Worm (Caenorhabditis elegans) whole organism, L4 larva: ENCODE data around the gene obr-3.

Source experiments
- F37D6.2 ChIP-seq: sonication (generic microtip); optimal IDR thresholded peaks from 2 replicates; lab custom pipeline; 2016; ENCODE audit warnings: mild to moderate bottlenecking, missing genetic modification characterization, missing compliant biosample characterization
- F44E2.7 ChIP-seq: fragments of 200-800 bp; sonication (Bioruptor generic); IDR thresholded peaks from 2 replicates; pipeline ENCODE4 v2.1.2; 2022; ENCODE audit warnings: missing genetic modification characterization, missing compliant biosample characterization
- F49E8.2 ChIP-seq: sonication (generic microtip); optimal IDR thresholded peaks from 2 replicates; lab custom pipeline; 2016; ENCODE audit warnings: missing compliant biosample characterization, mild to moderate bottlenecking, missing genetic modification characterization, borderline replicate concordance
- R02D3.7 ChIP-seq: fragments of 150-350 bp; sonication (generic microtip); optimal IDR thresholded peaks from 3 replicates; lab custom pipeline; 2014; ENCODE audit warnings: missing biosample characterization, missing genetic modification characterization
- T20F7.1 ChIP-seq: fragments of 200-800 bp; sonication (Bioruptor generic); optimal IDR thresholded peaks from 2 replicates; lab custom pipeline; 2018; ENCODE audit warnings: mild to moderate bottlenecking, missing genetic modification characterization, missing compliant biosample characterization
- T26A8.4 ChIP-seq: fragments of 200-800 bp; sonication (Bioruptor generic); IDR thresholded peaks from 2 replicates; pipeline ENCODE4 v1.3.6; 2022; ENCODE audit warnings: missing genetic modification characterization, missing compliant biosample characterization
- Y105C5A.15 ChIP-seq: fragments of 200-800 bp; sonication (Bioruptor generic); IDR thresholded peaks from 2 replicates; pipeline ENCODE4 v1.3.6; 2022; ENCODE audit warnings: missing genetic modification characterization, missing compliant biosample characterization
- Y48G9A.11 ChIP-seq: fragments of 200-800 bp; sonication (Bioruptor generic); IDR thresholded peaks from 2 replicates; pipeline ENCODE4 v1.3.6; 2022; ENCODE audit warnings: missing genetic modification reagents, missing genetic modification characterization, missing compliant biosample characterization
- Y5F2A.4 ChIP-seq: fragments of 200-800 bp; sonication (Bioruptor generic); optimal IDR thresholded peaks from 2 replicates; lab custom pipeline; 2018; ENCODE audit warnings: mild to moderate bottlenecking, missing genetic modification characterization, missing compliant biosample characterization
- ZK546.5 ChIP-seq, 2 experiments: sonication (generic microtip); optimal IDR thresholded peaks; 2 replicates each; lab custom pipeline; 2017; ENCODE audit warnings: missing biosample characterization in 2 of 2, missing genetic modification characterization in 2 of 2
- aly-2 ChIP-seq: sonication (generic microtip); optimal IDR thresholded peaks from 2 replicates; lab custom pipeline; 2018; ENCODE audit warnings: missing biosample characterization, missing genetic modification characterization
- ama-1 ChIP-seq: fragments of 150-350 bp; optimal IDR thresholded peaks from 2 replicates; lab custom pipeline; 2014; ENCODE audit warnings: inconsistent platforms, mixed read lengths
- ceh-20 ChIP-seq: fragments of 200-800 bp; sonication (Bioruptor generic); IDR thresholded peaks from 2 replicates; pipeline ENCODE4 v1.3.6; 2022; ENCODE audit warnings: missing genetic modification reagents, missing genetic modification characterization, missing compliant biosample characterization
- ceh-28 ChIP-seq: fragments of 150-350 bp; optimal IDR thresholded peaks from 2 replicates; lab custom pipeline; 2014; ENCODE audit warnings: missing biosample characterization, missing genetic modification reagents, missing genetic modification characterization
- ceh-82 ChIP-seq: sonication (generic microtip); optimal IDR thresholded peaks from 2 replicates; lab custom pipeline; 2017; ENCODE audit warnings: missing biosample characterization, missing genetic modification characterization
- ces-1 ChIP-seq: fragments of 150-350 bp; sonication (generic microtip); optimal IDR thresholded peaks from 4 replicates; lab custom pipeline; 2014; ENCODE audit warnings: missing biosample characterization, missing genetic modification reagents, missing genetic modification characterization
- ctbp-1 ChIP-seq: fragments of 200-800 bp; sonication (Bioruptor generic); IDR thresholded peaks from 2 replicates; pipeline ENCODE4 v1.3.6; 2022; ENCODE audit warnings: missing genetic modification reagents, missing genetic modification characterization, missing compliant biosample characterization
- daf-16 ChIP-seq, 3 experiments: sonication (generic microtip); optimal IDR thresholded peaks; 2 replicates each; lab custom pipeline; 2016 to 2017; ENCODE audit warnings: missing genetic modification characterization in 3 of 3, missing genetic modification reagents in 3 of 3, mild to moderate bottlenecking in 2 of 3, missing compliant biosample characterization in 2 of 3, missing biosample characterization in 1 of 3, moderate library complexity in 1 of 3
- daf-19 ChIP-seq: fragments of 200-800 bp; sonication (Bioruptor generic); conservative IDR thresholded peaks from 2 replicates; pipeline ENCODE4 v1.3.6; 2022; ENCODE audit warnings: missing genetic modification characterization, missing compliant biosample characterization
- dmd-6 ChIP-seq: fragments of 200-800 bp; sonication (Bioruptor generic); IDR thresholded peaks from 2 replicates; pipeline ENCODE4 v1.3.6; 2022; ENCODE audit warnings: missing genetic modification reagents, missing genetic modification characterization, missing compliant biosample characterization
- egl-27 ChIP-seq: sonication (generic microtip); optimal IDR thresholded peaks from 3 replicates; lab custom pipeline; 2017; ENCODE audit warnings: missing biosample characterization, missing genetic modification reagents, missing genetic modification characterization
- fos-1 ChIP-seq: fragments of 150-350 bp; optimal IDR thresholded peaks from 2 replicates; lab custom pipeline; 2014; ENCODE audit warnings: missing biosample characterization, missing genetic modification characterization
- gei-8 ChIP-seq: fragments of 200-800 bp; sonication (Bioruptor generic); optimal IDR thresholded peaks from 2 replicates; lab custom pipeline; 2018; ENCODE audit warnings: mild to moderate bottlenecking, missing genetic modification characterization, missing compliant biosample characterization
- hlh-11 ChIP-seq: fragments of 200-800 bp; sonication (Bioruptor generic); optimal IDR thresholded peaks from 2 replicates; lab custom pipeline; 2018; ENCODE audit warnings: mild to moderate bottlenecking, missing genetic modification characterization, missing compliant biosample characterization
- hlh-30 ChIP-seq: sonication (generic microtip); optimal IDR thresholded peaks from 2 replicates; lab custom pipeline; 2017; ENCODE audit warnings: antibody characterized with exemption, mild to moderate bottlenecking, missing genetic modification characterization, missing compliant biosample characterization; ENCODE audit not compliant: insufficient read depth
- hmg-1.1 ChIP-seq: fragments of 200-800 bp; sonication (Bioruptor generic); IDR thresholded peaks from 2 replicates; pipeline ENCODE4 v1.3.6; 2022; ENCODE audit warnings: missing genetic modification reagents, missing genetic modification characterization, missing compliant biosample characterization
- lim-7 ChIP-seq: fragments of 200-800 bp; sonication (Bioruptor generic); IDR thresholded peaks from 2 replicates; pipeline ENCODE4 v1.3.6; 2022; ENCODE audit warnings: missing genetic modification characterization, missing compliant biosample characterization
- lin-1 ChIP-seq: fragments of 200-800 bp; sonication (Bioruptor generic); IDR thresholded peaks from 2 replicates; pipeline ENCODE4 v1.3.6; 2022; ENCODE audit warnings: missing genetic modification reagents, missing genetic modification characterization, missing compliant biosample characterization
- lin-13 ChIP-seq: fragments of 150-350 bp; optimal IDR thresholded peaks from 2 replicates; lab custom pipeline; 2014; ENCODE audit warnings: missing biosample characterization, missing genetic modification reagents, missing genetic modification characterization
- lin-39 ChIP-seq: fragments of 150-350 bp; optimal IDR thresholded peaks from 2 replicates; lab custom pipeline; 2014; ENCODE audit warnings: missing biosample characterization, missing genetic modification reagents, missing genetic modification characterization
- lir-3 ChIP-seq: sonication (generic microtip); optimal IDR thresholded peaks from 2 replicates; lab custom pipeline; 2016; ENCODE audit warnings: mild to moderate bottlenecking, missing genetic modification characterization, missing compliant biosample characterization
- madf-5 ChIP-seq, 2 experiments: fragments of 200-800 bp; sonication (Bioruptor generic); IDR thresholded peaks; 2 replicates each; pipeline ENCODE4 v1.3.6; 2022; ENCODE audit warnings: missing compliant biosample characterization in 2 of 2, missing genetic modification characterization in 2 of 2
- mdl-1 ChIP-seq, 2 experiments: fragments of 150-350 bp in 1 of 2; sonication (generic microtip) in 1 of 2; optimal IDR thresholded peaks; 2 replicates each; lab custom pipeline; 2014 to 2017; ENCODE audit warnings: missing biosample characterization in 2 of 2, missing genetic modification characterization in 2 of 2
- mdt-29 ChIP-seq: fragments of 200-800 bp; sonication (Bioruptor generic); IDR thresholded peaks from 2 replicates; pipeline ENCODE4 v1.3.6; 2022; ENCODE audit warnings: missing genetic modification reagents, missing genetic modification characterization, missing compliant biosample characterization
- mep-1 ChIP-seq: fragments of 150-350 bp; sonication (generic microtip); optimal IDR thresholded peaks from 3 replicates; lab custom pipeline; 2014; ENCODE audit warnings: missing biosample characterization, missing genetic modification characterization
- mxl-2 ChIP-seq: fragments of 200-800 bp; sonication (Bioruptor generic); conservative IDR thresholded peaks from 2 replicates; pipeline ENCODE4 v1.3.6; 2022; ENCODE audit warnings: missing genetic modification reagents, missing genetic modification characterization, missing compliant biosample characterization
- mxl-3 ChIP-seq: fragments of 200-800 bp; sonication (Bioruptor generic); optimal IDR thresholded peaks from 2 replicates; lab custom pipeline; 2018; ENCODE audit warnings: mild to moderate bottlenecking, missing genetic modification characterization, missing compliant biosample characterization
- nhr-10 ChIP-seq: fragments of 150-350 bp; optimal IDR thresholded peaks from 2 replicates; lab custom pipeline; 2014; ENCODE audit warnings: missing biosample characterization, missing genetic modification characterization
- nhr-111 ChIP-seq: fragments of 200-800 bp; sonication (Bioruptor generic); optimal IDR thresholded peaks from 2 replicates; lab custom pipeline; 2018; ENCODE audit warnings: mild to moderate bottlenecking, missing genetic modification characterization, missing compliant biosample characterization
- nhr-48 ChIP-seq: sonication (generic microtip); optimal IDR thresholded peaks from 2 replicates; lab custom pipeline; 2016; ENCODE audit warnings: mild to moderate bottlenecking, missing genetic modification characterization, missing compliant biosample characterization
- nhr-6 ChIP-seq: fragments of 150-350 bp; optimal IDR thresholded peaks from 2 replicates; lab custom pipeline; 2014; ENCODE audit warnings: missing biosample characterization, missing genetic modification characterization
- php-3 ChIP-seq: fragments of 200-800 bp; sonication (Bioruptor generic); IDR thresholded peaks from 2 replicates; pipeline ENCODE4 v1.3.6; 2022; ENCODE audit warnings: missing genetic modification reagents, missing genetic modification characterization, missing compliant biosample characterization
- rbr-2 ChIP-seq: sonication (generic microtip); optimal IDR thresholded peaks from 2 replicates; lab custom pipeline; 2016; ENCODE audit warnings: missing genotype, missing genetic modification characterization, missing compliant biosample characterization
- set-16 ChIP-seq: fragments of 200-800 bp; sonication (Bioruptor generic); IDR thresholded peaks from 2 replicates; pipeline ENCODE4 v1.3.6; 2022; ENCODE audit warnings: missing genetic modification reagents, missing genetic modification characterization, missing compliant biosample characterization
- snpc-4 ChIP-seq: fragments of 150-350 bp; optimal IDR thresholded peaks from 2 replicates; lab custom pipeline; 2014; ENCODE audit warnings: missing biosample characterization, missing genetic modification characterization
- tag-97 ChIP-seq: fragments of 200-800 bp; sonication (Bioruptor generic); IDR thresholded peaks from 2 replicates; pipeline ENCODE4 v1.3.6; 2022; ENCODE audit warnings: missing genetic modification characterization, missing compliant biosample characterization
- unc-62 ChIP-seq, 3 experiments: fragments of 150-350 bp in 1 of 3; sonication (generic microtip); optimal IDR thresholded peaks in 2 of 3; peaks in 1 of 3; 1 replicate in 1 of 3; 2 replicates in 2 of 3; lab custom pipeline; 2014 to 2017; ENCODE audit warnings: missing biosample characterization in 3 of 3, missing genetic modification characterization in 3 of 3, missing genetic modification reagents in 3 of 3, missing genotype in 1 of 3
- zip-11 ChIP-seq: fragments of 200-800 bp; sonication (Bioruptor generic); IDR thresholded peaks from 2 replicates; pipeline ENCODE4 v1.3.6; 2022; ENCODE audit warnings: missing genetic modification characterization, missing compliant biosample characterization
- ztf-7 ChIP-seq: fragments of 150-350 bp; optimal IDR thresholded peaks from 2 replicates; lab custom pipeline; 2014; ENCODE audit warnings: missing biosample characterization, missing genetic modification characterization

Gene obr-3

ce11 chrX:13768562-13768961, 41.1 kb downstream of the obr-3 start (continued):
- TF ChIP-seq Y48G9A.11 (GFP tag; lab: Robert Waterston, UW) (no peak), tag-97 (no peak), hlh-11 (tag; lab: Kevin White, UChicago) (peak; percentile 22), lim-7 (GFP tag; lab: Robert Waterston, UW) (no peak), T20F7.1 (GFP tag; lab: Kevin White, UChicago) (no peak), daf-16 (GFP tag; optimal IDR thresholded peaks at IDR 0.05; lab: Kevin White, UChicago) (no peak), daf-16 (tag; optimal IDR thresholded peaks at IDR 0.05; lab: Kevin White, UChicago) (peak; percentile 6), madf-5 (GFP tag; IDR thresholded peaks at IDR 0.05; lab: Robert Waterston, UW) (no peak), egl-27 (tag; lab: Kevin White, UChicago) (no peak), ces-1 (GFP tag; lab: Kevin White, UChicago) (peak; percentile 49), ceh-28 (no peak), ctbp-1 (GFP tag; lab: Robert Waterston, UW) (peak; percentile 56), set-16 (GFP tag; lab: Robert Waterston, UW) (no peak), ZK546.5 (tag; optimal IDR thresholded peaks at IDR 0.05; lab: Kevin White, UChicago) (no peak), rbr-2 (tag; lab: Kevin White, UChicago) (peak; percentile 18), mdt-29 (GFP tag; lab: Robert Waterston, UW) (no peak), zip-11 (GFP tag; lab: Robert Waterston, UW) (no peak), ceh-20 (GFP tag; lab: Robert Waterston, UW) (no peak), aly-2 (tag; lab: Kevin White, UChicago) (no peak), Y5F2A.4 (GFP tag; lab: Kevin White, UChicago) (no peak), ama-1 (lab: Kevin White, UChicago) (peak; percentile 16), mxl-3 (peak; percentile 7), mep-1 (tag; lab: Kevin White, UChicago) (peak; percentile 47), ceh-82 (tag; lab: Kevin White, UChicago) (no peak), nhr-6 (tag; lab: Kevin White, UChicago) (no peak), mxl-2 (GFP tag; lab: Robert Waterston, UW) (no peak), Y105C5A.15 (GFP tag; lab: Robert Waterston, UW) (no peak), nhr-10 (tag; lab: Kevin White, UChicago) (no peak), mdl-1 (tag; optimal IDR thresholded peaks at IDR 0.05; lab: Kevin White, UChicago) (peak in 1 of 2 experiments; percentile 45), unc-62 (GFP tag; optimal IDR thresholded peaks at IDR 0.05 in 1 of 2; lab: Kevin White, UChicago) (peak in 1 of 2 experiments; percentile 50), unc-62 (tag; optimal IDR thresholded peaks at IDR 0.05; lab: Kevin White, UChicago) (no peak), nhr-111 (GFP tag; lab: Kevin White, UChicago) (no peak), hmg-1.1 (GFP tag; lab: Robert Waterston, UW) (0 out of 2 replicates have a peak, but pooled peaks have one; percentile 34), gei-8 (GFP tag; lab: Kevin White, UChicago) (no peak), snpc-4 (no peak), daf-19 (GFP tag; lab: Robert Waterston, UW) (no peak), lir-3 (tag; lab: Kevin White, UChicago) (no peak), nhr-48 (tag; lab: Kevin White, UChicago) (no peak), T26A8.4 (no peak), F37D6.2 (no peak), F44E2.7 (GFP tag; lab: Robert Waterston, UW) (no peak), php-3 (no peak), lin-39 (tag; lab: Kevin White, UChicago) (peak; percentile 35), lin-1 (no peak), dmd-6 (GFP tag; lab: Robert Waterston, UW) (peak; percentile 44), lin-13 (GFP tag; lab: Kevin White, UChicago) (no peak), F49E8.2 (tag; lab: Kevin White, UChicago) (no peak), R02D3.7 (tag; lab: Kevin White, UChicago) (no peak), ztf-7 (tag; lab: Kevin White, UChicago) (no peak), hlh-30 (tag; lab: Kevin White, UChicago) (peak; percentile 36), fos-1 (tag; lab: Kevin White, UChicago) (no peak)
- TF ChIP-seq, all 104 proteins: peak for 18
